Worm (Caenorhabditis elegans) whole organism, L4/young adult: ENCODE data around the gene F58B4.6.

ENCODE experiments used
- W03F9.2 ChIP-seq: fragments of 150-350 bp; optimal IDR thresholded peaks from 2 replicates; lab custom pipeline; 2014; ENCODE audit warnings: missing biosample characterization, missing genetic modification characterization
- dao-5 ChIP-seq: sonication (generic microtip); optimal IDR thresholded peaks from 2 replicates; lab custom pipeline; 2016; ENCODE audit warnings: missing genotype, missing genetic modification characterization, moderate library complexity, missing compliant biosample characterization
- him-1 ChIP-seq: sonication (generic microtip); optimal IDR thresholded peaks from 2 replicates; lab custom pipeline; 2016; ENCODE audit warnings: missing genotype, missing genetic modification reagents, missing genetic modification characterization, missing compliant biosample characterization

Gene F58B4.6

DNA sequence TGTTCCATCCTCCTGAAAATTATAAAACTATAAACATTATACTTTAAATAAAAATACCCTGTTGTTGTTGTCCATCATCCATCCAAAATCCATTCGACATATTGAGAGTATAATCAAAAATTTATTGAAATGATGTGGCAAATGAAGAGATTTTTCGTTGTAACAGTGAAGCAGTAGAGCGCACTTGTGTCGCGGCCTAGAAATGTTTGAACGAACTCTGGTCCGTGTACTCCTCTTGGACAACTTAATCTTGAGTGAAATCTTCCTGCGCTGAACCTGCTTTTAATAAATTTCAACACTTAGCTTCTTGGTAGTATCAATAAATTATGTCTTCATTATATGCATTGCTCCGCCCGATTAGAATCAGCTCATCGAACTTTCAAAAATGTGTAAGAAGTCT is 30.2 kb upstream of the F58B4.6 start, which contains the start of the genes F32D8.14 and F32D8.5:
Gene F32D8.14, minus strand, starts transcription at position 188 of the 400 bp plus-strand sequence.
Gene F32D8.5, plus strand, starts transcription at position 200 of the 400 bp plus-strand sequence.
- TF ChIP-seq dao-5 (tag; lab: Kevin White, UChicago) (no peak), W03F9.2 (tag; lab: Kevin White, UChicago) (peak; percentile 92), him-1 (tag; lab: Kevin White, UChicago) (peak; percentile 33)

ce11 chrV:10896295-10896694 is 28.5 kb upstream of the F58B4.6 start, which contains the start of gene F32D8.13:
Gene F32D8.13, minus strand, starts transcription at chrV:10896543.
- TF ChIP-seq him-1 (tag; lab: Kevin White, UChicago): no peak
- TF ChIP-seq W03F9.2 (tag; lab: Kevin White, UChicago): no peak
- no peak for TF ChIP-seq dao-5 (tag; lab: Kevin White, UChicago)

- TF ChIP-seq W03F9.2 (tag; lab: Kevin White, UChicago) (no peak), dao-5 (tag; lab: Kevin White, UChicago) (no peak)
Measured at ce11 chrV:10896706-10897105, 28.1 kb upstream of the F58B4.6 start.

DNA sequence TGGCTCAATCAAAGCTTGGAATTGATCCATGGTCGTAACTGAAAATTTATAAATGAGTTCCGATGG is 27.9 kb upstream of the F58B4.6 start, which contains the start of gene sec-61.G:
Gene sec-61.G, minus strand, starts transcription at position 38 of the 66 bp plus-strand sequence.
- TF ChIP-seq dao-5 (tag; lab: Kevin White, UChicago): no peak
- no peak for TF ChIP-seq him-1 (tag; lab: Kevin White, UChicago)
- TF ChIP-seq W03F9.2 (tag; lab: Kevin White, UChicago): no peak

DNA sequence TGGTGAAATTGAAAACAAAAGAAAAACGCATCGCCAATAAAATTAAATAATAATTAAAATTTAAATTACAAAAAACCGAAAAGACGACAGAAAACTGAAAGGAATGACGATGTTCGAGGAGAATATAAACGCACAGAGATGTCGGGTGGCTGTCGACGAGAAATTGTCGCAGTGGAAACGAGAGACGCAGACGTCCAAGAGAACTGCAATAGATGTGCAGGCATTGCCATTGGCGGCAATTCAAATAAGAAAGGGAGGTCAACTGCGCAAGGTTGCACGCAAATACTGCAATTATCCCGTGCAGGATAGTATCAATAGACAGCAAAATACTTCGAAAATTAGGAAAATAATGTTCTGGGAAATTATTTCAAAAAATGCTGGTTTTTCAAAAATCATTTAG is 27.7 kb upstream of the F58B4.6 start:
- TF ChIP-seq W03F9.2 (tag; lab: Kevin White, UChicago) (peak; percentile 97), dao-5 (tag; lab: Kevin White, UChicago) (peak; percentile 43), him-1 (tag; lab: Kevin White, UChicago) (peak; percentile 97)

DNA sequence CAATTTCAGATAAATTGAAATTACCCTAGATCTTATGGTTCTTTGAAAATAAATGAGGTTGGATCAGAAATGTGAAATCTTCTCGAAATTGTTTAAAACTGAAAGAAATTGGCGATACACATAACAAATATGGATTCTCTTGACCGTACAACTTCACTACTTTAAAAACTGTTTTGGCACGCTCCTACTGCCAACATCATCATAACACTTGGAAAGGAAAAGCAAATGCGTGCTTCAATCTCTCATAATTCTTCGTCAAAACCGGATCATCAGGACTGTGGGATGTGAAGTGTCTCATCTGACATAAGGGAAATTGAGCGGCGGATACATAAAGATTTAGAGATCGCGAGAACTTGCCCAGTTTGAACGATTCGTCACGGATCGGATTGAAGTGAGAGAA is 26.7 kb upstream of the F58B4.6 start, which contains the start of gene F32D8.7:
Gene F32D8.7, plus strand, starts transcription at position 329 of the 400 bp plus-strand sequence.
- TF ChIP-seq W03F9.2 (tag; lab: Kevin White, UChicago): no peak
- TF ChIP-seq him-1 (tag; lab: Kevin White, UChicago): no peak
- no peak for TF ChIP-seq dao-5 (tag; lab: Kevin White, UChicago)

ce11 chrV:10898629-10899028 is 26.2 kb upstream of the F58B4.6 start:
- TF ChIP-seq dao-5 (tag; lab: Kevin White, UChicago): no peak
- no peak for TF ChIP-seq him-1 (tag; lab: Kevin White, UChicago)
- no peak for TF ChIP-seq W03F9.2 (tag; lab: Kevin White, UChicago)

DNA sequence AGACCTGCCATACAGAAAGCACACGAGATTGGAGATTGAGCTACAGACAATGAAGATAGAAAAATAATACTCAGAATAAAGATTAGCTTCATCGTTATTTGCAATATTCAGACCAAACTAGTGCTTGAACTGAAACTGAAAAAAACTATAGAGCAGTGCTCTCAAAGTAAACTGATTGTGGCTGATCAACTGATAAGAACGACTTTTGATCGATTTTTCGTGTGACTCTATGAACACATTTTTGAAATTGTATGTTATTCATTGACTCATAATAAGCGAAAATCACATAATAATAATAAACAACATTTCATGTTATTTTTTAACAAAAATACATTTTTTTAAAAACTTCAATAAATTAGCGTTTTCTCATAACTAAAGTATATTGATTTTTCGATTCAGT is 23.7 kb upstream of the F58B4.6 start, which contains the start of gene spp-16:
Gene spp-16, minus strand, starts transcription at position 179 of the 400 bp plus-strand sequence.
- no peak for TF ChIP-seq dao-5 (tag; lab: Kevin White, UChicago)
- TF ChIP-seq W03F9.2 (tag; lab: Kevin White, UChicago): no peak
- no peak for TF ChIP-seq him-1 (tag; lab: Kevin White, UChicago)

ce11 chrV:10902682-10903081 is 22.1 kb upstream of the F58B4.6 start, which contains the start of gene F32D8.8:
Gene F32D8.8, minus strand, starts transcription at chrV:10902782.
- no peak for TF ChIP-seq dao-5 (tag; lab: Kevin White, UChicago)
- TF ChIP-seq him-1 (tag; lab: Kevin White, UChicago): no peak
- TF ChIP-seq W03F9.2 (tag; lab: Kevin White, UChicago): no peak

DNA sequence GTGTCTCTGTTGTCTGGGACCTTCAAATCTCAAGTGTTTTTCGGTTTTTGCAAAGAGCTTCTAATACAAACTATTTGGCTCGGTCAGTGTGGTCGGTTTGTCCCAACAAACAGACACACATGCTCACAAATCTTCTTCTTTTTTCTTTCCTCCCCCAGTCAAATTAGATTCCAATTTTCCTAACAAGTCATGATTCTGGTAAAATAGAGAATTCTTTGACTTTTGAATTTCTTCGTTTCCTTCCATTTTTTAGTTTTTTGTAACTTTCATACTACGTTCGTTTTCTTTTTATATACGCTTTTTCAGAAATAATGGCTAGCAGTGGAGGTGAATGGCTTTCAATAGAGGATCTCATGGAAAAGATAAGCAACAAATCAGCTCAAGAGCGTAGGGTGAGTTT is 21.1 kb upstream of the F58B4.6 start, which contains the start of gene F32D8.15:
Gene F32D8.15, plus strand, starts transcription at position 301 of the 400 bp plus-strand sequence.
- TF ChIP-seq dao-5 (tag; lab: Kevin White, UChicago): no peak
- TF ChIP-seq him-1 (tag; lab: Kevin White, UChicago): no peak
- TF ChIP-seq W03F9.2 (tag; lab: Kevin White, UChicago): no peak

- TF ChIP-seq dao-5 (tag; lab: Kevin White, UChicago) (no peak), him-1 (tag; lab: Kevin White, UChicago) (no peak), W03F9.2 (tag; lab: Kevin White, UChicago) (no peak)
Measured at ce11 chrV:10904795-10905194, 20.0 kb upstream of the F58B4.6 start.

DNA sequence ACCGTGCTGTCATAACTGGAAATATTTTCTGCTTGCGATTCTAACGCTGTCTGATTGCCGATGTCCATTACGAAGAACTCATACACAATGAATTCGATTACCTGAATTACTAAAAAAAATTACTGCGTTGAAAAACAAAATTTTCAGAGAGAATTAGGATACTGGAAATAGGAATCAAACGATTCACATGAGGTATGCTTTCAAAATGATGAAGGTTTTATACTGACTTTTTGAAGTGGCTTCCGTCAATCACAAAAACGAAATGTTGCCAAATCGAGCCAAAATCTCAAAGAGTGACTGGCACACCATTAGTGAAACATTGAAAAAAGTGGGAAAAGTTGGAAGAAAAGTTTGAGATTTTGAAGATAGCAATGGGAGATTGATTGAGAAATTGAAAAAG is 15.8 kb upstream of the F58B4.6 start, which contains the start of gene zzz-1:
Gene zzz-1, minus strand, starts transcription at position 101 of the 400 bp plus-strand sequence.
- TF ChIP-seq W03F9.2 (tag; lab: Kevin White, UChicago) (no peak), dao-5 (tag; lab: Kevin White, UChicago) (no peak), him-1 (tag; lab: Kevin White, UChicago) (no peak)

ce11 chrV:10909959-10910358 is 14.9 kb upstream of the F58B4.6 start:
- no peak for TF ChIP-seq him-1 (tag; lab: Kevin White, UChicago)
- TF ChIP-seq dao-5 (tag; lab: Kevin White, UChicago): no peak
- TF ChIP-seq W03F9.2 (tag; lab: Kevin White, UChicago): no peak

- TF ChIP-seq him-1 (tag; lab: Kevin White, UChicago): no peak
- no peak for TF ChIP-seq dao-5 (tag; lab: Kevin White, UChicago)
- TF ChIP-seq W03F9.2 (tag; lab: Kevin White, UChicago): no peak
Measured at ce11 chrV:10915922-10916321, 8.9 kb upstream of the F58B4.6 start.
